Worm (Caenorhabditis elegans): Measurements from ENCODE around the gene kin-18.

DNA sequence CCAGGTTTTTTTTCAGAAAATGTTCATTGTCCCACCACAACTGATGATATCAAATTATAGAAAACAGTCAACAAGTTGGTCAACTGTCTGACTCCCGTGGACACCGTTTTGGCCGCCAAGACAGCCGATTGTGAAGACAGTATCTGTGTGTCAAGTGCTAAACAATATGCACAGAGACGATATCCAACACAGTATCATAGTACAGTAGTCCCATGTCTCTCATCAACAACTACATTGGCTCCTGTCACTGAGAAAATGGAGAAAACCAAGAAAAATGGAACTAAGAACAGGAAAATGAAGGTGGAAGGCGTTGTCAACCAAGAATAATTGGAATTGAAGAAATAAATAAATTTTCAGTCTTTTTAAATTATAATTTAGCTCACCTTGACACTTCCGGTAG lies 30.3 kb downstream of the kin-18 start:
- no peak for TF ChIP-seq mep-1 (tag; optimal IDR thresholded peaks at IDR 0.05)
- TF ChIP-seq ceh-83 (GFP tag; optimal IDR thresholded peaks at IDR 0.05) = no peak
- TF ChIP-seq sptf-1 (tag; optimal IDR thresholded peaks at IDR 0.05) = no peak
- TF ChIP-seq lsy-2 (tag; optimal IDR thresholded peaks at IDR 0.05) = no peak

Measured in whole organism, mixed stage, embryonic.